Fruit fly (Drosophila melanogaster): ENCODE results near the gene S-Lap3.

Gene S-Lap3

DNA sequence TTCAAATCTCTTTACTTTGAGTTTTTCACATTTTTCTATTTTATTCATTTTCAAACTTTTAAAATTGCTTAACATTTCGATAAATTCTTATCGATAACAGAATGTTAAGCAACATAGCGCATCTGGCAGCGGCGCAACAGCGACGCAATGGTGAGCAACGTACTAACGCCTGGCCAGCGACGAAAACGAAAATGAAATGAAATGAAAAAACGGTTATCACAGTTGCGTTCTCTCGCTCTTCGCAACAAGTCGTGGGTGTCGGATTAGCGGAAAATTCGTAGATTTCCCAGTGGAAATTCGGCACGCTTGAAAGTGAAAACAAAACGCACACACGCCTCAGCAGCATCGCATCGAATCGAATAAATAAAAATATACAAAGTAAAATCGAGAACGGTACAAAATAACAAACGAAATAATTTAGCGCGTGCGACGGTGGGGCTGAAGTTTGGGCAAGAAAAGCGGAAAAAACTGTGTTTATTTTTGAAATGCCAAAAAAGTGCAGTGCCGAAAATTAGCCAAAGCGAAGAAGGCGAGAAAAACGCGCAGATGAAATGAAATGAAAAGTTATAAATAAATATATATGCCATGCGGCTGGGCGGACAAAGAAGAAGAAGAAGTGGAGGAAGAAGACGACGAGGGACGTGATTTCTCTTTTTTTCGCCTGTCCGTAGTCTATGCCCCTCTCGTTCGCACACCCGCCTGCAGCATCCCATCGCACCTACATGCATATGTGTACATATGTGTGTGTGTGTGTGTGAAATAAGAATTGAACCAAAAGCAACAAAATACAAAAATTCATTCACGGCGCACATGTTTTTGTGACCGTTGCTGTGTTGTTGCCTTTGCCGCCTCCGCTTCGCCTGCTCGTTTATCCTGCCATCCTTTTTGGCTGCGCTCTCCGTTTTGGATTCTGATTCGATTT, 51.1 kb downstream of the S-Lap3 start (continued):
- TF ChIP-seq nerfin-2 (GFP tag; IDR thresholded peaks at IDR 0.05; ENCODE audit: partially characterized antibody) (0 out of 2 replicates have a peak, but pooled peaks have one; percentile 44), CG18262 (tag; optimal IDR thresholded peaks at IDR 0.05) (peak; percentile 25), vfl (GFP tag; optimal IDR thresholded peaks at IDR 0.05) (no peak), bbx (GFP tag; IDR thresholded peaks at IDR 0.05; ENCODE audit: partially characterized antibody) (peak; percentile 74), CG10267 (tag; optimal IDR thresholded peaks at IDR 0.05) (peak; percentile 55), sna (GFP tag; IDR thresholded peaks at IDR 0.05; ENCODE audit: partially characterized antibody) (peak; percentile 67), CG33557 (GFP tag; optimal IDR thresholded peaks at IDR 0.05) (peak; percentile 48), CG2120 (GFP tag; optimal IDR thresholded peaks at IDR 0.05) (no peak), Bgb (GFP tag; IDR thresholded peaks at IDR 0.05; ENCODE audit: partially characterized antibody) (peak; percentile 74), CG14965 (GFP tag; optimal IDR thresholded peaks at IDR 0.05; ENCODE audit: borderline replicate concordance) (no peak), CG2712 (tag; optimal IDR thresholded peaks at IDR 0.05) (peak; percentile 48), unpg (GFP tag; optimal IDR thresholded peaks at IDR 0.05) (peak; percentile 15), Dfd (GFP tag; optimal IDR thresholded peaks at IDR 0.05) (no peak), tap (tag; optimal IDR thresholded peaks at IDR 0.05) (peak; percentile 17), hb (GFP tag; IDR thresholded peaks at IDR 0.05; ENCODE audit: partially characterized antibody) (no peak), CG42726 (GFP tag; IDR thresholded peaks at IDR 0.05; ENCODE audit: partially characterized antibody) (peak; percentile 78; the same call in 1 of the 2 replicates), ara (GFP tag; IDR thresholded peaks at IDR 0.05) (no peak; the same call in 1 of the 2 replicates), Sin3A (optimal IDR thresholded peaks at IDR 0.05) (peak; percentile 25), Sry-δ (GFP tag; optimal IDR thresholded peaks at IDR 0.05) (peak; percentile 36), chinmo (GFP tag; IDR thresholded peaks at IDR 0.05; ENCODE audit: partially characterized antibody) (peak; percentile 85; the same call in 1 of the 4 replicates), CG3847 (GFP tag; IDR thresholded peaks at IDR 0.05) (no peak), CG7745 (tag; optimal IDR thresholded peaks at IDR 0.05) (peak; percentile 27), Elba2 (GFP tag; optimal IDR thresholded peaks at IDR 0.05) (peak; percentile 76), CG17359 (tag; optimal IDR thresholded peaks at IDR 0.05) (peak; percentile 4), grau (tag; optimal IDR thresholded peaks at IDR 0.05) (peak; percentile 37), CG6272 (GFP tag; IDR thresholded peaks at IDR 0.05) (no peak), tx (GFP tag; optimal IDR thresholded peaks at IDR 0.05) (no peak), CG6254 (GFP tag; optimal IDR thresholded peaks at IDR 0.05) (peak; percentile 8), gsb-n (tag; optimal IDR thresholded peaks at IDR 0.05) (peak; percentile 84), exex (tag; optimal IDR thresholded peaks at IDR 0.05) (no peak), ttk (GFP tag; IDR thresholded peaks at IDR 0.05) (no peak), psq (GFP tag; optimal IDR thresholded peaks at IDR 0.05) (peak; percentile 100), CG7963 (GFP tag; IDR thresholded peaks at IDR 0.05; ENCODE audit: partially characterized antibody) (0 out of 3 replicates have a peak, but pooled peaks have one; percentile 42), Rfx (GFP tag; IDR thresholded peaks at IDR 0.05) (peak; percentile 57; the same call in 1 of the 2 replicates), CG2875 (GFP tag; optimal IDR thresholded peaks at IDR 0.05) (peak; percentile 10), crol (GFP tag; IDR thresholded peaks at IDR 0.05) (peak; percentile 17; the same call in 1 of the 2 replicates), Jarid2 (GFP tag; optimal IDR thresholded peaks at IDR 0.05) (peak; percentile 97), sens (GFP tag) (peak; percentile 77), Optix (GFP tag; IDR thresholded peaks at IDR 0.05) (no peak), Kr (GFP tag; optimal IDR thresholded peaks at IDR 0.05) (no peak), gfzf (GFP tag; optimal IDR thresholded peaks at IDR 0.05) (peak; percentile 90), CG43689 (GFP tag; IDR thresholded peaks at IDR 0.05) (no peak), CG3995 (GFP tag; optimal IDR thresholded peaks at IDR 0.05) (peak; percentile 61), CG11695 (GFP tag; IDR thresholded peaks at IDR 0.05) (peak; percentile 19; the same call in 1 of the 3 replicates), CG7987 (GFP tag; optimal IDR thresholded peaks at IDR 0.05) (peak; percentile 60), CG11247 (GFP tag; IDR thresholded peaks at IDR 0.05) (peak; percentile 8; the same call in 1 of the 2 replicates), kni (GFP tag; optimal IDR thresholded peaks at IDR 0.05) (peak; percentile 20)
